Worm (Caenorhabditis elegans) whole organism, young adult: ENCODE data around the gene srh-147.
A peak's percentile ranks its signal among the peaks of the same experiment; 100 is the strongest.
"Not testable (repeated sequence)": the region's sequence is repeated elsewhere in the genome, so short reads cannot be mapped to it uniquely, and the experiment has no call there.

Experiments used
- B0019.2 ChIP-seq: fragments of 200-800 bp; sonication (Bioruptor generic); conservative IDR thresholded peaks from 2 replicates; pipeline ENCODE4 v1.3.6; 2022; ENCODE audit warnings: missing genetic modification reagents, missing genetic modification characterization, missing compliant biosample characterization
- B0035.1 ChIP-seq: sonication (generic microtip); optimal IDR thresholded peaks from 2 replicates; lab custom pipeline; 2016; ENCODE audit warnings: missing genetic modification characterization, mild to moderate bottlenecking, missing compliant biosample characterization, missing genotype, missing genetic modification reagents
- B0336.3 ChIP-seq: fragments of 200-800 bp; sonication (Bioruptor generic); IDR thresholded peaks from 2 replicates; pipeline ENCODE4 v1.3.6; 2022; ENCODE audit warnings: missing genetic modification characterization, missing compliant biosample characterization
- C06A6.2 ChIP-seq: fragments of 200-800 bp; sonication (Bioruptor generic); conservative IDR thresholded peaks from 2 replicates; pipeline ENCODE4 v1.3.6; 2022; ENCODE audit warnings: missing genetic modification characterization, missing compliant biosample characterization
- F55B11.4 ChIP-seq: sonication (generic microtip); optimal IDR thresholded peaks from 2 replicates; lab custom pipeline; 2016; ENCODE audit warnings: missing compliant biosample characterization, missing genetic modification characterization, borderline replicate concordance; ENCODE audit not compliant: insufficient read depth
- F57C9.4 ChIP-seq: sonication (generic microtip); optimal IDR thresholded peaks from 2 replicates; lab custom pipeline; 2017; ENCODE audit warnings: mild to moderate bottlenecking, missing genetic modification characterization, missing compliant biosample characterization
- T26A5.8 ChIP-seq: sonication (generic microtip); optimal IDR thresholded peaks from 2 replicates; lab custom pipeline; 2016; ENCODE audit warnings: missing genetic modification characterization, missing compliant biosample characterization
- Y53G8AR.9 ChIP-seq: fragments of 200-800 bp; sonication (Bioruptor generic); conservative IDR thresholded peaks from 2 replicates; pipeline ENCODE4 v1.3.6; 2022; ENCODE audit warnings: missing genetic modification reagents, missing genetic modification characterization, missing compliant biosample characterization
- aptf-2 ChIP-seq: fragments of 200-800 bp; sonication (Bioruptor generic); conservative IDR thresholded peaks from 2 replicates; pipeline ENCODE4 v1.3.6; 2022; ENCODE audit warnings: missing genetic modification reagents, missing genetic modification characterization, missing compliant biosample characterization
- athp-1 ChIP-seq: sonication (generic microtip); optimal IDR thresholded peaks from 2 replicates; lab custom pipeline; 2017; ENCODE audit warnings: mild to moderate bottlenecking, missing genetic modification characterization, missing compliant biosample characterization
- bed-2 ChIP-seq: fragments of 200-800 bp; sonication (Bioruptor generic); IDR thresholded peaks from 2 replicates; pipeline ENCODE4 v1.3.6; 2022; ENCODE audit warnings: missing genetic modification reagents, missing genetic modification characterization, missing compliant biosample characterization
- ceh-100 ChIP-seq: fragments of 200-800 bp; sonication (Bioruptor generic); IDR thresholded peaks from 2 replicates; pipeline ENCODE4 v1.3.6; 2022; ENCODE audit warnings: missing genetic modification reagents, missing genetic modification characterization, missing compliant biosample characterization
- egl-18 ChIP-seq: fragments of 200-800 bp; sonication (Bioruptor generic); IDR thresholded peaks from 2 replicates; pipeline ENCODE4 v1.3.6; 2022; ENCODE audit warnings: missing genetic modification reagents, missing genetic modification characterization, missing compliant biosample characterization
- egrh-3 ChIP-seq: fragments of 200-800 bp; sonication (Bioruptor generic); IDR thresholded peaks from 2 replicates; pipeline ENCODE4 v1.3.6; 2022; ENCODE audit warnings: missing genetic modification reagents, missing genetic modification characterization, missing compliant biosample characterization
- hmg-1.2 ChIP-seq: fragments of 200-800 bp; sonication (Bioruptor generic); IDR thresholded peaks from 2 replicates; pipeline ENCODE4 v1.3.6; 2022; ENCODE audit warnings: missing genetic modification reagents, missing genetic modification characterization, missing compliant biosample characterization
- lin-54 ChIP-seq: fragments of 200-800 bp; sonication (Bioruptor generic); optimal IDR thresholded peaks from 2 replicates; lab custom pipeline; 2018; ENCODE audit warnings: mild to moderate bottlenecking, missing genetic modification characterization, missing compliant biosample characterization
- lsl-1 ChIP-seq: fragments of 200-800 bp; sonication (Bioruptor generic); optimal IDR thresholded peaks from 2 replicates; lab custom pipeline; 2018; ENCODE audit warnings: mild to moderate bottlenecking, missing genetic modification characterization, moderate library complexity, missing compliant biosample characterization
- madf-6 ChIP-seq: fragments of 200-800 bp; sonication (Bioruptor generic); IDR thresholded peaks from 2 replicates; pipeline ENCODE4 v1.3.6; 2022; ENCODE audit warnings: missing genetic modification reagents, missing genetic modification characterization, missing compliant biosample characterization
- mcd-1 ChIP-seq: fragments of 200-800 bp; sonication (Bioruptor generic); IDR thresholded peaks from 2 replicates; pipeline ENCODE4 v1.3.6; 2022; ENCODE audit warnings: missing genetic modification reagents, missing genetic modification characterization, missing compliant biosample characterization
- mes-4 ChIP-seq: sonication (generic microtip); optimal IDR thresholded peaks from 2 replicates; lab custom pipeline; 2016; ENCODE audit warnings: missing genotype, missing genetic modification characterization, missing compliant biosample characterization
- nfya-1 ChIP-seq: sonication (generic microtip); optimal IDR thresholded peaks from 2 replicates; lab custom pipeline; 2017; ENCODE audit warnings: antibody characterized with exemption, missing compliant biosample characterization, missing genetic modification characterization, borderline replicate concordance; ENCODE audit not compliant: insufficient read depth
- nfya-2 ChIP-seq: fragments of 200-800 bp; sonication (Bioruptor generic); IDR thresholded peaks from 2 replicates; pipeline ENCODE4 v1.3.6; 2022; ENCODE audit warnings: missing genetic modification reagents, missing genetic modification characterization, missing compliant biosample characterization
- nfyb-1 ChIP-seq: fragments of 200-800 bp; sonication (Bioruptor generic); IDR thresholded peaks from 2 replicates; pipeline ENCODE4 v1.3.6; 2022; ENCODE audit warnings: missing genetic modification reagents, missing genetic modification characterization, missing compliant biosample characterization
- nhr-80 ChIP-seq: sonication (generic microtip); optimal IDR thresholded peaks from 2 replicates; lab custom pipeline; 2016; ENCODE audit warnings: missing genetic modification characterization, missing compliant biosample characterization
- rcor-1 ChIP-seq: fragments of 200-800 bp; sonication (Bioruptor generic); IDR thresholded peaks from 2 replicates; pipeline ENCODE4 v1.3.6; 2022; ENCODE audit warnings: missing genetic modification reagents, missing genetic modification characterization, missing compliant biosample characterization
- sdz-38 ChIP-seq: sonication (generic microtip); optimal IDR thresholded peaks from 2 replicates; lab custom pipeline; 2016; ENCODE audit warnings: missing genotype, missing genetic modification characterization, missing compliant biosample characterization
- snpc-3.4 ChIP-seq: sonication (generic microtip); optimal IDR thresholded peaks from 2 replicates; lab custom pipeline; 2017; ENCODE audit warnings: missing genetic modification characterization, mild to moderate bottlenecking, missing compliant biosample characterization, antibody characterized with exemption, moderate library complexity, missing genotype, missing genetic modification reagents
- snpc-4 ChIP-seq, 5 experiments: fragments of 150-350 bp in 1 of 5; sonication (generic microtip) in 4 of 5; optimal IDR thresholded peaks; 2 replicates each; lab custom pipeline; 2014 to 2018; ENCODE audit warnings: missing genetic modification characterization in 5 of 5, missing biosample characterization in 3 of 5, antibody characterized with exemption in 2 of 5, mild to moderate bottlenecking in 2 of 5, missing compliant biosample characterization in 2 of 5, missing genotype in 2 of 5, moderate library complexity in 2 of 5, missing genetic modification reagents in 1 of 5
- somi-1 ChIP-seq: fragments of 200-800 bp; sonication (Bioruptor generic); optimal IDR thresholded peaks from 2 replicates; lab custom pipeline; 2018; ENCODE audit warnings: mild to moderate bottlenecking, missing genetic modification characterization, missing compliant biosample characterization
- ztf-18 ChIP-seq: sonication (generic microtip); optimal IDR thresholded peaks from 2 replicates; lab custom pipeline; 2016; ENCODE audit warnings: missing genotype, mild to moderate bottlenecking, missing genetic modification characterization, missing compliant biosample characterization
- ztf-26 ChIP-seq: sonication (generic microtip); optimal IDR thresholded peaks from 2 replicates; lab custom pipeline; 2017; ENCODE audit warnings: missing genetic modification characterization, missing compliant biosample characterization
- ztf-3 ChIP-seq: fragments of 200-800 bp; sonication (Bioruptor generic); optimal IDR thresholded peaks from 2 replicates; lab custom pipeline; 2018; ENCODE audit warnings: mild to moderate bottlenecking, missing genetic modification characterization, missing compliant biosample characterization
- ztf-6 ChIP-seq: fragments of 200-800 bp; sonication (Bioruptor generic); IDR thresholded peaks from 2 replicates; pipeline ENCODE4 v1.3.6; 2022; ENCODE audit warnings: missing genetic modification reagents, missing genetic modification characterization, missing compliant biosample characterization

srh-147 gene

ce11 chrV:15815962-15816432, 34.1 kb downstream of the srh-147 start, which contains the start of the genes fbxa-69 and F54B8.4:
Gene fbxa-69 (minus strand): TSS chrV:15815971.
Gene F54B8.4 (plus strand): TSS chrV:15816382.
- peak; percentile 24; the same call in 1 of the 2 replicates for TF ChIP-seq hmg-1.2 (GFP tag; lab: Robert Waterston, UW)
- TF ChIP-seq rcor-1 (GFP tag; lab: Robert Waterston, UW) = no peak
- TF ChIP-seq mes-4 (tag; lab: Kevin White, UChicago) = no peak

- not testable (repeated sequence) for TF ChIP-seq ztf-3; madf-6; aptf-2 (GFP tag; lab: Robert Waterston, UW)
These were observed 38.1 kb downstream of the srh-147 start, which contains the start of gene nhr-282 for ce11 chrV:15811982-15812381. Gene nhr-282 (plus strand): TSS chrV:15812282.

ce11 chrV:15810446-15810845, 39.7 kb downstream of the srh-147 start, which contains the start of gene F54B8.1:
Gene F54B8.1 (plus strand): TSS chrV:15810746.
- TF ChIP-seq somi-1 (GFP tag; lab: Kevin White, UChicago) (no peak), egl-18 (no peak), snpc-4 (GFP tag; optimal IDR thresholded peaks at IDR 0.05; lab: Kevin White, UChicago) (no peak), snpc-4 (tag; optimal IDR thresholded peaks at IDR 0.05; lab: Kevin White, UChicago) (no peak), nhr-80 (tag; lab: Kevin White, UChicago) (no peak), T26A5.8 (tag; lab: Kevin White, UChicago) (no peak), nfyb-1 (GFP tag; lab: Robert Waterston, UW) (no peak), egrh-3 (GFP tag; lab: Robert Waterston, UW) (no peak), C06A6.2 (GFP tag; lab: Robert Waterston, UW) (no peak), ztf-6 (GFP tag; lab: Robert Waterston, UW) (no peak), Y53G8AR.9 (GFP tag; lab: Robert Waterston, UW) (no peak), ceh-100 (GFP tag; lab: Robert Waterston, UW) (no peak)

ce11 chrV:15809543-15809942, 40.6 kb downstream of the srh-147 start, which contains the start of gene srsx-36:
Gene srsx-36 (minus strand): TSS chrV:15809643.
- TF ChIP-seq lsl-1 (GFP tag; lab: Kevin White, UChicago) (no peak), ztf-18 (no peak), lin-54 (GFP tag; lab: Kevin White, UChicago) (no peak), snpc-3.4 (tag; lab: Kevin White, UChicago) (no peak), B0019.2 (no peak), F55B11.4 (no peak), B0336.3 (no peak), F57C9.4 (tag; lab: Kevin White, UChicago) (no peak), ztf-26 (tag; lab: Kevin White, UChicago) (no peak), B0035.1 (tag; lab: Kevin White, UChicago) (no peak), bed-2 (GFP tag; lab: Robert Waterston, UW) (no peak), mcd-1 (GFP tag; lab: Robert Waterston, UW) (no peak), sdz-38 (tag; lab: Kevin White, UChicago) (no peak), athp-1 (tag; lab: Kevin White, UChicago) (no peak), nfya-1 (tag; lab: Kevin White, UChicago) (no peak), nfya-2 (GFP tag; lab: Robert Waterston, UW) (no peak)
